Fruit fly (Drosophila melanogaster) whole organism, embryonic: ENCODE data around the gene Nazo.

Source experiments
- BtbVII ChIP-seq: fragments of 200-800 bp; sonication (Bioruptor generic); optimal IDR thresholded peaks from 3 replicates; lab custom pipeline; 2017; ENCODE audit warnings: missing biosample characterization, mild to moderate bottlenecking, missing genetic modification characterization
- CG10321 ChIP-seq: fragments of 200-800 bp; sonication (Bioruptor generic); IDR thresholded peaks from 2 replicates; pipeline ENCODE4 v1.3.6; 2022; ENCODE audit warnings: missing biosample characterization, missing genetic modification characterization
- CG10959 ChIP-seq: fragments of 200-800 bp; sonication (Bioruptor generic); IDR thresholded peaks from 2 replicates; pipeline ENCODE4 v1.3.6; 2022; ENCODE audit warnings: missing biosample characterization, missing genetic modification characterization
- CG11723 ChIP-seq: fragments of 200-800 bp; sonication (Bioruptor generic); optimal IDR thresholded peaks from 2 replicates; lab custom pipeline; 2017; ENCODE audit warnings: missing biosample characterization, mild to moderate bottlenecking, missing genetic modification characterization
- CG13894 ChIP-seq: fragments of 200-800 bp; sonication (Bioruptor generic); optimal IDR thresholded peaks from 3 replicates; lab custom pipeline; 2018; ENCODE audit warnings: missing biosample characterization, mild to moderate bottlenecking, missing genetic modification characterization, moderate library complexity
- CG14050 ChIP-seq: fragments of 200-800 bp; sonication (Bioruptor generic); IDR thresholded peaks from 3 replicates; pipeline ENCODE4 v1.3.6; 2022; ENCODE audit warnings: missing biosample characterization, missing genetic modification characterization
- CG14710 ChIP-seq: fragments of 200-800 bp; sonication (Bioruptor generic); optimal IDR thresholded peaks from 3 replicates; lab custom pipeline; 2019; ENCODE audit warnings: missing biosample characterization, mild to moderate bottlenecking, missing genetic modification characterization, moderate library complexity
- CG16813 ChIP-seq: fragments of 200-800 bp; sonication (Bioruptor generic); IDR thresholded peaks from 3 replicates; pipeline ENCODE4 v1.3.6; 2022; ENCODE audit warnings: missing biosample characterization, missing genetic modification characterization; ENCODE audit not compliant: partially characterized antibody
- CG17568 ChIP-seq: fragments of 200-800 bp; sonication (Bioruptor generic); optimal IDR thresholded peaks from 2 replicates; lab custom pipeline; 2018; ENCODE audit warnings: missing biosample characterization, mild to moderate bottlenecking, missing genetic modification characterization, moderate library complexity
- CG17802 ChIP-seq: fragments of 200-800 bp; sonication (Bioruptor generic); optimal IDR thresholded peaks from 2 replicates; lab custom pipeline; 2018; ENCODE audit warnings: missing biosample characterization, mild to moderate bottlenecking, missing genetic modification characterization, moderate library complexity
- CG1792 ChIP-seq: fragments of 200-800 bp; sonication (Bioruptor generic); optimal IDR thresholded peaks from 2 replicates; lab custom pipeline; 2016; ENCODE audit warnings: missing biosample characterization, missing genetic modification characterization
- CG42726 ChIP-seq: fragments of 200-800 bp; sonication (Bioruptor generic); IDR thresholded peaks from 2 replicates; pipeline ENCODE4 v1.3.6; 2022; ENCODE audit warnings: missing biosample characterization, missing genetic modification characterization; ENCODE audit not compliant: partially characterized antibody
- CG4404 ChIP-seq: fragments of 200-800 bp; sonication (Bioruptor generic); IDR thresholded peaks from 2 replicates; pipeline ENCODE4 v1.3.6; 2022; ENCODE audit warnings: missing biosample characterization, missing genetic modification characterization
- CG7372 ChIP-seq: fragments of 200-800 bp; sonication (Bioruptor generic); IDR thresholded peaks from 2 replicates; pipeline ENCODE4 v1.3.6; 2022; ENCODE audit warnings: missing biosample characterization, missing genetic modification characterization
- CG7928 ChIP-seq: fragments of 200-800 bp; sonication (Bioruptor generic); optimal IDR thresholded peaks from 2 replicates; lab custom pipeline; 2017; ENCODE audit warnings: missing biosample characterization, mild to moderate bottlenecking, missing genetic modification characterization
- CG8924 ChIP-seq: fragments of 200-800 bp; optimal IDR thresholded peaks from 3 replicates; lab custom pipeline; 2019; ENCODE audit warnings: missing biosample characterization, mild to moderate bottlenecking, missing genetic modification characterization, moderate library complexity
- CG9215 ChIP-seq: fragments of 200-800 bp; sonication (Bioruptor generic); IDR thresholded peaks from 2 replicates; pipeline ENCODE4 v1.3.6; 2022; ENCODE audit warnings: missing biosample characterization, missing genetic modification characterization
- CkIIα-i1 ChIP-seq: fragments of 200-800 bp; sonication (Bioruptor generic); IDR thresholded peaks from 2 replicates; pipeline ENCODE4 v1.3.6; 2022; ENCODE audit warnings: missing biosample characterization, missing genetic modification characterization
- H15 ChIP-seq: fragments of 200-800 bp; sonication (Bioruptor generic); IDR thresholded peaks from 3 replicates; pipeline ENCODE4 v1.3.6; 2022; ENCODE audit warnings: missing biosample characterization, missing genetic modification characterization
- HLH3B ChIP-seq: fragments of 200-800 bp; sonication (Bioruptor generic); IDR thresholded peaks from 2 replicates; pipeline ENCODE4 v1.3.6; 2022; ENCODE audit warnings: missing biosample characterization, missing genetic modification characterization
- Lhr ChIP-seq: fragments of 200-800 bp; sonication (Bioruptor generic); optimal IDR thresholded peaks from 3 replicates; lab custom pipeline; 2017; ENCODE audit warnings: mild to moderate bottlenecking, missing biosample characterization, missing genetic modification reagents, missing genetic modification characterization
- Mrtf ChIP-seq: fragments of 200-800 bp; sonication (Bioruptor generic); IDR thresholded peaks from 3 replicates; pipeline ENCODE4 v1.3.6; 2022; ENCODE audit warnings: missing biosample characterization, missing genetic modification characterization
- Oli ChIP-seq: fragments of 200-800 bp; sonication (Bioruptor generic); optimal IDR thresholded peaks from 2 replicates; lab custom pipeline; 2018; ENCODE audit warnings: missing biosample characterization, mild to moderate bottlenecking, missing genetic modification characterization, moderate library complexity
- Optix ChIP-seq: fragments of 200-800 bp; sonication (Bioruptor generic); IDR thresholded peaks from 3 replicates; pipeline ENCODE4 v1.3.6; 2022; ENCODE audit warnings: missing biosample characterization, missing genetic modification characterization
- Sox102F ChIP-seq: fragments of 200-800 bp; sonication (Bioruptor generic); optimal IDR thresholded peaks from 2 replicates; lab custom pipeline; 2018; ENCODE audit warnings: missing biosample characterization, mild to moderate bottlenecking, missing genetic modification characterization, moderate library complexity
- Sry-δ ChIP-seq: fragments of 200-800 bp; sonication (Bioruptor generic); optimal IDR thresholded peaks from 2 replicates; lab custom pipeline; 2016; ENCODE audit warnings: missing biosample characterization, missing genetic modification characterization
- al ChIP-seq: fragments of 200-800 bp; sonication (Bioruptor generic); IDR thresholded peaks from 2 replicates; pipeline ENCODE4 v1.3.6; 2022; ENCODE audit warnings: missing biosample characterization, missing genetic modification characterization
- br ChIP-seq: fragments of >200 bp; optimal IDR thresholded peaks from 2 replicates; lab custom pipeline; 2017
- cg ChIP-seq: fragments of 200-800 bp; sonication (Bioruptor generic); optimal IDR thresholded peaks from 3 replicates; lab custom pipeline; 2019; ENCODE audit warnings: missing biosample characterization, mild to moderate bottlenecking, missing genetic modification characterization, moderate library complexity
- corto ChIP-seq: fragments of 200-800 bp; sonication (Bioruptor generic); optimal IDR thresholded peaks from 2 replicates; lab custom pipeline; 2016; ENCODE audit warnings: missing biosample characterization, mild to moderate bottlenecking, missing genetic modification characterization, moderate library complexity
- crp ChIP-seq, 2 experiments: fragments of 200-800 bp; sonication (Bioruptor generic); optimal IDR thresholded peaks; 2 replicates in 1 of 2; 3 replicates in 1 of 2; lab custom pipeline; 2017; ENCODE audit warnings: missing biosample characterization in 2 of 2, missing genetic modification characterization in 2 of 2, mild to moderate bottlenecking in 1 of 2, moderate library complexity in 1 of 2
- dpn ChIP-seq, 2 experiments: fragments of 200-800 bp; sonication (Bioruptor generic); optimal IDR thresholded peaks; 3 replicates each; lab custom pipeline; 2016; ENCODE audit warnings: missing biosample characterization in 2 of 2, missing genetic modification characterization in 2 of 2
- eve ChIP-seq, 2 experiments: fragments of >200 bp; optimal IDR thresholded peaks; 2 replicates each; lab custom pipeline; 2017; ENCODE audit warnings: missing biosample characterization in 2 of 2, missing genetic modification characterization in 2 of 2
- gcm ChIP-seq: fragments of 200-800 bp; sonication (Bioruptor generic); optimal IDR thresholded peaks from 2 replicates; lab custom pipeline; 2019; ENCODE audit warnings: missing biosample characterization, mild to moderate bottlenecking, missing genetic modification characterization, moderate library complexity
- gro ChIP-seq: fragments of 200-800 bp; sonication (Bioruptor generic); optimal IDR thresholded peaks from 2 replicates; lab custom pipeline; 2016; ENCODE audit warnings: missing biosample characterization, missing genetic modification characterization
- hth ChIP-seq: fragments of >200 bp; optimal IDR thresholded peaks from 2 replicates; lab custom pipeline; 2017; ENCODE audit warnings: inconsistent platforms
- ind ChIP-seq: fragments of 200-800 bp; sonication (Bioruptor generic); optimal IDR thresholded peaks from 3 replicates; lab custom pipeline; 2016; ENCODE audit warnings: missing biosample characterization, missing genetic modification characterization
- pan ChIP-seq, 4 experiments: fragments of >200 bp in 3 of 4; fragments of 200-800 bp in 1 of 4; sonication (Bioruptor generic) in 1 of 4; optimal IDR thresholded peaks in 3 of 4; IDR thresholded peaks in 1 of 4; 2 replicates each; pipeline versions ENCODE4 v1.3.6 to Lab custom; 2017 to 2022; ENCODE audit warnings: missing biosample characterization in 2 of 4, missing genetic modification characterization in 2 of 4, mixed read lengths in 1 of 4
- pzg ChIP-seq: fragments of 200-800 bp; sonication (Bioruptor generic); optimal IDR thresholded peaks from 3 replicates; lab custom pipeline; 2018; ENCODE audit warnings: missing biosample characterization, mild to moderate bottlenecking, missing genetic modification characterization, moderate library complexity
- run ChIP-seq: fragments of 200-800 bp; sonication (Bioruptor generic); optimal IDR thresholded peaks from 3 replicates; lab custom pipeline; 2018; ENCODE audit warnings: missing biosample characterization, mild to moderate bottlenecking, missing genetic modification characterization
- sc ChIP-seq, 3 experiments: fragments of >200 bp in 2 of 3; fragments of 200-800 bp in 1 of 3; sonication (Bioruptor generic) in 1 of 3; optimal IDR thresholded peaks; 2 replicates in 2 of 3; 3 replicates in 1 of 3; lab custom pipeline; 2017; ENCODE audit warnings: mild to moderate bottlenecking in 1 of 3, missing biosample characterization in 1 of 3, missing genetic modification characterization in 1 of 3, missing genetic modification reagents in 1 of 3
- schlank ChIP-seq: fragments of 200-800 bp; sonication (Bioruptor generic); optimal IDR thresholded peaks from 2 replicates; lab custom pipeline; 2018; ENCODE audit warnings: missing biosample characterization, mild to moderate bottlenecking, missing genetic modification characterization
- sisA ChIP-seq: fragments of 200-800 bp; sonication (Bioruptor generic); IDR thresholded peaks from 2 replicates; pipeline ENCODE4 v1.3.6; 2022; ENCODE audit warnings: missing biosample characterization, missing genetic modification characterization
- slbo ChIP-seq: fragments of 200-800 bp; sonication (Bioruptor generic); IDR thresholded peaks from 2 replicates; pipeline ENCODE4 v1.3.6; 2022; ENCODE audit warnings: missing biosample characterization, missing genetic modification characterization
- slou ChIP-seq: fragments of 200-800 bp; sonication (Bioruptor generic); optimal IDR thresholded peaks from 3 replicates; lab custom pipeline; 2016; ENCODE audit warnings: missing biosample characterization, missing genetic modification characterization
- so ChIP-seq: fragments of 200-800 bp; sonication (Bioruptor generic); IDR thresholded peaks from 3 replicates; pipeline ENCODE4 v1.3.6; 2022; ENCODE audit warnings: missing biosample characterization, missing genetic modification characterization
- sob ChIP-seq: fragments of 200-800 bp; sonication (Bioruptor generic); IDR thresholded peaks from 2 replicates; pipeline ENCODE4 v1.3.6; 2022; ENCODE audit warnings: missing biosample characterization, missing genetic modification characterization
- sr ChIP-seq: fragments of 200-800 bp; sonication (Bioruptor generic); IDR thresholded peaks from 3 replicates; pipeline ENCODE4 v1.3.6; 2022; ENCODE audit warnings: missing biosample characterization, missing genetic modification characterization
- tin ChIP-seq: fragments of 200-800 bp; sonication (Bioruptor generic); optimal IDR thresholded peaks from 3 replicates; lab custom pipeline; 2016; ENCODE audit warnings: missing biosample characterization, missing genetic modification characterization
- trem ChIP-seq: fragments of 200-800 bp; optimal IDR thresholded peaks from 3 replicates; lab custom pipeline; 2019; ENCODE audit warnings: missing biosample characterization, mild to moderate bottlenecking, missing genetic modification characterization, moderate library complexity
- vvl ChIP-seq: fragments of 200-800 bp; sonication (Bioruptor generic); IDR thresholded peaks from 2 replicates; pipeline ENCODE4 v1.3.6; 2022; ENCODE audit warnings: missing biosample characterization, missing genetic modification characterization

The Nazo gene

DNA sequence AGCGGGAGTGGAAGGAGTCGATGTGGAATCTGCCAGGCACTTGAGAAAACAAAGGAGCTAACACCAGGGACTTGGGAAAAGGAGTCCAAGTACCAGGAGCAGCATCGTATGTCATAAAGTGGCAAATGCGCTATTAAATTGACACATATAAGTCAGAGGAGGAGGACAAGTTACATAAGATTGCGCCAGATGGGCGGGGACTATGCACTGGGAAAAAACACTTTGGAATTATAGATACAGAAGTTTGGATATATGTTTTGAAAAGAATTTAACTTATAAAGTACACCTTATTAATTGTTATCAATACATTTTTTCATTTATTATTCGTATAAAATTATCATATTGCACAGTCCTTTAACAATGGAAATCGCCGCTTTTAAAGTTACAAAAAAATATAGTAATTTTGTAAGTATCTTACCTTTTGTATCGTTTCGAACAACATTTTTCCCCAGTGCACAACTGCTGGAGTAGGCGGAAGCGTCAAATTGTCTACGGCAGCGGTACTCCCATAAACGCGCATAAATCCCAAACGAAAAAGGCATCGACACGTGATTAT is 48.4 kb downstream of the Nazo start (continued):
- TF ChIP-seq crp (GFP tag; optimal IDR thresholded peaks at IDR 0.05; lab: Kevin White, UChicago) = no peak
- no peak for TF ChIP-seq slou (GFP tag; lab: Kevin White, UChicago)
- TF ChIP-seq CG16813 (GFP tag; lab: Robert Waterston, UW) = no peak
- no peak for TF ChIP-seq al (GFP tag; lab: Robert Waterston, UW)
- no peak for TF ChIP-seq HLH3B (GFP tag; lab: Robert Waterston, UW)
- TF ChIP-seq br (lab: Kevin White, UChicago) = no peak
- no peak for TF ChIP-seq CG11723
- no peak for TF ChIP-seq CG17568
- no peak for TF ChIP-seq Sry-δ (GFP tag; lab: Kevin White, UChicago)
- no peak for TF ChIP-seq dpn (GFP tag; optimal IDR thresholded peaks at IDR 0.05; lab: Kevin White, UChicago)
- no peak for TF ChIP-seq CG10959 (GFP tag; lab: Robert Waterston, UW)
- no peak for TF ChIP-seq sc (optimal IDR thresholded peaks at IDR 0.05; lab: Kevin White, UChicago)
- no peak for TF ChIP-seq sc (GFP tag; optimal IDR thresholded peaks at IDR 0.05; lab: Kevin White, UChicago)
- peak; percentile 23 for TF ChIP-seq CG8924 (tag; lab: Kevin White, UChicago)
- TF ChIP-seq sisA (GFP tag; lab: Robert Waterston, UW) = no peak
- TF ChIP-seq Mrtf (GFP tag; lab: Robert Waterston, UW) = no peak
- no peak for TF ChIP-seq CG9215 (GFP tag; lab: Robert Waterston, UW)
- TF ChIP-seq gro (GFP tag; lab: Kevin White, UChicago) = no peak
- no peak for TF ChIP-seq H15 (GFP tag; lab: Robert Waterston, UW)
- TF ChIP-seq Optix = no peak
- TF ChIP-seq gcm = no peak
- TF ChIP-seq slbo (GFP tag; lab: Robert Waterston, UW) = no peak
- no peak for TF ChIP-seq CkIIα-i1 (GFP tag; lab: Robert Waterston, UW)
- no peak for TF ChIP-seq run (tag; lab: Kevin White, UChicago)
- no peak for TF ChIP-seq eve (GFP tag; optimal IDR thresholded peaks at IDR 0.05; lab: Kevin White, UChicago)
- TF ChIP-seq CG10321 = no peak
- no peak for TF ChIP-seq corto (GFP tag; lab: Kevin White, UChicago)
- peak; percentile 7 for TF ChIP-seq trem (tag; lab: Kevin White, UChicago)
- TF ChIP-seq so (GFP tag; lab: Robert Waterston, UW) = no peak
- no peak for TF ChIP-seq Lhr
- TF ChIP-seq CG7372 = no peak
- TF ChIP-seq sob (GFP tag; lab: Robert Waterston, UW) = no peak
- TF ChIP-seq pan (optimal IDR thresholded peaks at IDR 0.05; lab: Kevin White, UChicago) = no peak
- no peak for TF ChIP-seq pan (GFP tag; optimal IDR thresholded peaks at IDR 0.05 in 1 of 2, IDR thresholded peaks at IDR 0.05 in 1 of 2)
- no peak for TF ChIP-seq CG14050 (GFP tag; lab: Robert Waterston, UW)
- no peak for TF ChIP-seq ind (GFP tag; lab: Kevin White, UChicago)
- TF ChIP-seq Sox102F (GFP tag; lab: Kevin White, UChicago) = no peak
- TF ChIP-seq CG1792 (GFP tag; lab: Kevin White, UChicago) = no peak
- TF ChIP-seq CG4404 (GFP tag; lab: Robert Waterston, UW) = peak; percentile 39
- TF ChIP-seq tin (GFP tag; lab: Kevin White, UChicago) = no peak
- TF ChIP-seq CG13894 (tag; lab: Kevin White, UChicago) = no peak
- no peak for TF ChIP-seq CG7928 (GFP tag; lab: Kevin White, UChicago)
- no peak for TF ChIP-seq pzg
- TF ChIP-seq schlank = no peak
- TF ChIP-seq vvl = no peak
- peak; percentile 38 for TF ChIP-seq CG14710 (tag; lab: Kevin White, UChicago)
- TF ChIP-seq CG17802 = no peak
- TF ChIP-seq hth = no peak
- TF ChIP-seq sr (GFP tag; lab: Robert Waterston, UW) = no peak
- no peak for TF ChIP-seq CG42726
- TF ChIP-seq BtbVII (GFP tag; lab: Kevin White, UChicago) = no peak
- TF ChIP-seq cg = no peak
- TF ChIP-seq Oli (tag; lab: Kevin White, UChicago) = no peak
